Fruit fly (Drosophila melanogaster): Measurements from ENCODE around the gene omd.

Gene omd

dm6 chr3R:13645874-13646370, 41.1 kb downstream of the omd start, which contains the start of gene sqd (continued):
- TF ChIP-seq CG1832 (GFP tag; optimal IDR thresholded peaks at IDR 0.05) (no peak), CG3281 (GFP tag; optimal IDR thresholded peaks at IDR 0.05) (peak; percentile 72), dan (GFP tag; IDR thresholded peaks at IDR 0.05) (no peak), ab (GFP tag; optimal IDR thresholded peaks at IDR 0.05) (no peak), dm (GFP tag; optimal IDR thresholded peaks at IDR 0.05) (peak; percentile 43), CG12391 (tag; optimal IDR thresholded peaks at IDR 0.05) (peak; percentile 29), NC2α (GFP tag; optimal IDR thresholded peaks at IDR 0.05) (peak; percentile 18), sc (optimal IDR thresholded peaks at IDR 0.05) (no peak), sc (GFP tag; optimal IDR thresholded peaks at IDR 0.05) (peak; percentile 3), CG6654 (GFP tag; optimal IDR thresholded peaks at IDR 0.05) (peak; percentile 26), CHES-1-like (GFP tag; optimal IDR thresholded peaks at IDR 0.05) (no peak), CG7786 (GFP tag; optimal IDR thresholded peaks at IDR 0.05) (peak; percentile 23), CG3847 (GFP tag; IDR thresholded peaks at IDR 0.05) (peak; percentile 72), Ada2b (GFP tag; IDR thresholded peaks at IDR 0.05) (no peak; the same call in 1 of the 2 replicates), CG34224 (GFP tag; IDR thresholded peaks at IDR 0.05; ENCODE audit: partially characterized antibody) (no peak), wek (GFP tag; optimal IDR thresholded peaks at IDR 0.05) (peak; percentile 70), psq (GFP tag; optimal IDR thresholded peaks at IDR 0.05) (no peak), CG34376 (GFP tag; optimal IDR thresholded peaks at IDR 0.05) (peak; percentile 54), dmrt11E (tag; optimal IDR thresholded peaks at IDR 0.05) (peak; percentile 43), CG8089 (GFP tag; optimal IDR thresholded peaks at IDR 0.05) (no peak), salm (tag; optimal IDR thresholded peaks at IDR 0.05) (peak; percentile 12), zfh1 (GFP tag; IDR thresholded peaks at IDR 0.05) (peak; percentile 36; the same call in 1 of the 3 replicates), MTF-1 (GFP tag; optimal IDR thresholded peaks at IDR 0.05; ENCODE audit: borderline replicate concordance) (no peak), CG31224 (GFP tag; IDR thresholded peaks at IDR 0.05) (no peak), unpg (GFP tag; optimal IDR thresholded peaks at IDR 0.05) (peak; percentile 62), CG30020 (tag; optimal IDR thresholded peaks at IDR 0.05) (peak; percentile 93), fd3F (GFP tag; optimal IDR thresholded peaks at IDR 0.05) (no peak), CG4707 (GFP tag; optimal IDR thresholded peaks at IDR 0.05) (peak; percentile 8), Atf3 (GFP tag; optimal IDR thresholded peaks at IDR 0.05) (no peak), CkIIα-i1 (GFP tag; IDR thresholded peaks at IDR 0.05) (no peak), Chrac-16 (GFP tag; optimal IDR thresholded peaks at IDR 0.05) (peak; percentile 22), bbx (GFP tag; IDR thresholded peaks at IDR 0.05; ENCODE audit: partially characterized antibody) (no peak), CG4820 (GFP tag; optimal IDR thresholded peaks at IDR 0.05) (peak; percentile 22), CrebB (tag; optimal IDR thresholded peaks at IDR 0.05) (peak; percentile 31), tna (GFP tag; IDR thresholded peaks at IDR 0.05; ENCODE audit: partially characterized antibody) (no peak), gfzf (GFP tag; optimal IDR thresholded peaks at IDR 0.05) (peak; percentile 56), CG10543 (GFP tag; optimal IDR thresholded peaks at IDR 0.05) (peak; percentile 62), odd (GFP tag; optimal IDR thresholded peaks at IDR 0.05) (peak; percentile 63), seq (GFP tag; IDR thresholded peaks at IDR 0.05) (no peak), usp (GFP tag; optimal IDR thresholded peaks at IDR 0.05) (no peak), yki (optimal IDR thresholded peaks at IDR 0.05) (no peak), Lpt (GFP tag; optimal IDR thresholded peaks at IDR 0.05) (no peak), crc (GFP tag; optimal IDR thresholded peaks at IDR 0.05) (no peak), tx (GFP tag; optimal IDR thresholded peaks at IDR 0.05) (no peak), Side (GFP tag; optimal IDR thresholded peaks at IDR 0.05) (peak; percentile 17), CG12744 (GFP tag; optimal IDR thresholded peaks at IDR 0.05) (no peak), CG8359 (GFP tag; optimal IDR thresholded peaks at IDR 0.05; ENCODE audit: borderline replicate concordance) (peak; percentile 64), Hr3 (GFP tag; optimal IDR thresholded peaks at IDR 0.05) (no peak), CG18599 (GFP tag; optimal IDR thresholded peaks at IDR 0.05) (peak; percentile 62), slp2 (GFP tag; optimal IDR thresholded peaks at IDR 0.05) (no peak), Dip3 (GFP tag; optimal IDR thresholded peaks at IDR 0.05) (peak; percentile 40)
